Fruit fly (Drosophila melanogaster): ENCODE measurements around the gene CG9123.

Gene CG9123

DNA sequence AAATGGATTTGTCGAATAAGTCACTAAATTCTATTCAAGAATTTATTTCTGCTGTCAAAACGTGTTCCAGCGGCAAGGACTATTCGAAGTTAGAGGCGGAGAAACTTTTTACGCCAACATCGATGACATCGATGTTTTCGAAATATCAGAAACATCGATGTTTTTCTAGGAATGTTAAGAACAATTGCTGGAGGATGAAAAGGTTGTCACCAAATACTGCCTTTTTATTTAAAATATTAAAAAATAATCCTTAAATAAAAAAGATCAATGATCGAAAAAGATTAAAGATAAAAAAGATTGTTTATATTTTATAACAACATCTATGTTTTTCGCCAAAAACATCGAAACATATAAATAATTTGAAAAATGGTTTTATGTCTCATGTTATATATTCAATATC is at the start of gene CG9123:
Gene CG9123, minus strand, starts transcription at position 101 of the 400 bp plus-strand sequence.
- TF ChIP-seq CG17801 (GFP tag; optimal IDR thresholded peaks at IDR 0.05; ENCODE audit: partially characterized antibody): no peak

DNA sequence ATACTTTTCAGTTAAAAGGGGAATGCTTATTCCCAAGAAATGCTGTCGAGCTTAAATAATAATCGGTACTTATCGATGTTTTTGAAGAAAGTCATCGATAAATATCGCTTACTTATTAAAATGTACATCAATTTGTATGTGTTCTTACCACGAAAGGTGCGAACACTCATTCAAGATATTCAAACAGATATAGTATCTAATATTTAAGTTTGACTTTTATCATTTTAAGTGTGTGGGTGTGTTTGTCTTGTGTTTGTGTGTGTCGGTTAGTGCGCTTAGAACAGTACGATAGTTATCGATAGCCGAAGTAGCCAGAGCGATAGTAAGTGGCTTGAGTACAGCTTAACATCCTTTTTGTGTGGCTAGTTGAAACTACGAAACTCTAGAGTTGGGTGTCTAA is 45.4 kb upstream of the CG9123 start:
- TF ChIP-seq CG17801 (GFP tag; optimal IDR thresholded peaks at IDR 0.05; ENCODE audit: partially characterized antibody): no peak

dm6 chrX:15385176-15386056 is 43.5 kb upstream of the CG9123 start, which contains the start of gene CG9164:
TSS of gene CG9164 (minus strand) at chrX:15385441.
- no peak for TF ChIP-seq CG17801 (GFP tag; optimal IDR thresholded peaks at IDR 0.05; ENCODE audit: partially characterized antibody)

DNA sequence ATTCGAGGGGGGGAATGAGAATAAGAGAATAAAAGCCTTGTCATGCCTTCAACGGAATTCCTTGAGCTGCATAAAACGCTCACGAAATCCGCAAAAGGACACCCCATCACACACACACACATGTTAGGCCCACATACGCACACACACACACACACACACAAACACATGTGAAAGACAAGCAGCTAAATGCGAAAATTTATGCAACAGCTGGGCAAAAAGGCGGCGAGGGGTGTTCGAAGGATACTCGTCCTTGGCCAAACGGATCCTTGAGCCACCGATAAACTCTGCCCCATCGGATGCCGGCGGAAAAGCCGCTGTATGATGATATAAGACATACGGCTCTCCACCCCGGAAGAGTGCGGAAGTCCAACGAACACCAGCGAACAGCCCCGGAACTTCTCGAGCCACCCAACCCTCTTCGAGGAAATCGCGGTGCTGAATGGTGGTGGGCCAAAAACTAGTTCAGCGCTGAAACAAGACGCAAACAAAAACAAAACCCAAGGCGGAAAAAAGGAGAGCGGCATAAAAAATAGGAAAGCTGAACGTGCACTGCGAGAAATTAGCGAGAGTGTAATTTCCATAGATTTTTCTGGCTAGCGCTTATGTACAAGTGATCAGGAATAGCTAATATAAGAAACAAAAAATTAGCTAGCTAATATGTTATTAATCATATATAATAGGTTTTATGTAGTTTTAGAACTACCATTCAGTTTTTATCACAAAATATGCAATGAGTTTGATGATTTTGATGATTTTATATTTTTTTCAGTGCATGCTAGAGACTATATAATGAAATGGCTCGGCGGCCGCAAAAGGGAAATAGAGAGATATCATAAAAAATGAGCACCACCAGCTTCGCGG is 41.8 kb upstream of the CG9123 start:
- TF ChIP-seq CG17801 (GFP tag; optimal IDR thresholded peaks at IDR 0.05; ENCODE audit: partially characterized antibody): no peak

DNA sequence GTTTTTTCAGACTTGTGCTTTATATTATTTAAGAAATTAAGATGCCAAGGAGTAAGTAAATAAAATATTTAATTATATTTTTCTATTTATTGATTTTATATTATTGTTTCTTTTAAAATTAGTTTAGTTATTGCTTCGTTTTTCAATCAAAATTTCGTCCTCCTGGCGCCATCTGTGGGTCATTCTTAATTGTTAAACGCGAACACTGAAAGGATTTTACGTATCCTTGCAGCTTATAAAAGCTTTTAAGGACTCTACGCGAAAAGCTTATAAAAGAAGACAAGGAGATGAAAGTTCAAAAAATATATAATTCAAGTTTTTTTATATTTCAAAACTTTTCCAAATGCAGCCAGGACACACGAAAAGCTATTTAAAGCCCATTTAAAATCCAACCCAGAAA is 38.3 kb upstream of the CG9123 start:
- TF ChIP-seq CG17801 (GFP tag; optimal IDR thresholded peaks at IDR 0.05; ENCODE audit: partially characterized antibody): no peak

DNA sequence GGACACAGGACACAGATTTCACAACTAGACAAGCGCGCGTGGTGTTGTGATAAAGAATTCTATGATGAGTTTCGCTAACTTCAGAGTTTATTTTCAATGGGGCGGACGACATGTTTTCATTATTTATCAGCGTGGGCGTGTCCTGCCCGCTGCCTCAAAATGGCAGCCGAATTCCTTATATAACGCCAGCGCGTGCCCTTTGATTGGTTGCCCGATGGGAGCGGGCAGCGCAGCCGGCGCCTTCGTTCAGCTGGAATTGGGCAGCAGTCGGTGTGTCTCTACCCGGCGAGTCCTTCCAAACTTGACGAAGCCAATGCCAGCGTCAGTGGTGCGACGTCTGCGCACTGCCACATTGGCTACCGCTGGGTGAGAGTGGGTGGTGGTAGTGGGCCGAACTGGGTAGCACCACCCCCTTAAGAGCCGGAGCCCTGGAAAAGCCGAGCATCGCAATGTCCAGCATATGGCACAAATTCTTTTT is 37.1 kb upstream of the CG9123 start, which contains the start of gene acj6:
Gene acj6, minus strand, starts transcription at position 51 of the 478 bp plus-strand sequence.
- no peak for TF ChIP-seq CG17801 (GFP tag; optimal IDR thresholded peaks at IDR 0.05; ENCODE audit: partially characterized antibody)

dm6 chrX:15370103-15370502 is 28.2 kb upstream of the CG9123 start:
- no peak for TF ChIP-seq CG17801 (GFP tag; optimal IDR thresholded peaks at IDR 0.05; ENCODE audit: partially characterized antibody)

dm6 chrX:15364467-15364866 is 22.6 kb upstream of the CG9123 start:
- no peak for TF ChIP-seq CG17801 (GFP tag; optimal IDR thresholded peaks at IDR 0.05; ENCODE audit: partially characterized antibody)

dm6 chrX:15363649-15364048 is 21.7 kb upstream of the CG9123 start:
- no peak for TF ChIP-seq CG17801 (GFP tag; optimal IDR thresholded peaks at IDR 0.05; ENCODE audit: partially characterized antibody)

dm6 chrX:15360961-15361360 is 19.0 kb upstream of the CG9123 start, which contains the start of gene Pp1-13C:
TSS of gene Pp1-13C (minus strand) at chrX:15361061.
- TF ChIP-seq CG17801 (GFP tag; optimal IDR thresholded peaks at IDR 0.05; ENCODE audit: partially characterized antibody): no peak

dm6 chrX:15356410-15356809 is 14.5 kb upstream of the CG9123 start:
- TF ChIP-seq CG17801 (GFP tag; optimal IDR thresholded peaks at IDR 0.05; ENCODE audit: partially characterized antibody): no peak

- TF ChIP-seq CG17801 (GFP tag; optimal IDR thresholded peaks at IDR 0.05; ENCODE audit: partially characterized antibody): no peak
These were observed 11.7 kb upstream of the CG9123 start for dm6 chrX:15353654-15354053.

DNA sequence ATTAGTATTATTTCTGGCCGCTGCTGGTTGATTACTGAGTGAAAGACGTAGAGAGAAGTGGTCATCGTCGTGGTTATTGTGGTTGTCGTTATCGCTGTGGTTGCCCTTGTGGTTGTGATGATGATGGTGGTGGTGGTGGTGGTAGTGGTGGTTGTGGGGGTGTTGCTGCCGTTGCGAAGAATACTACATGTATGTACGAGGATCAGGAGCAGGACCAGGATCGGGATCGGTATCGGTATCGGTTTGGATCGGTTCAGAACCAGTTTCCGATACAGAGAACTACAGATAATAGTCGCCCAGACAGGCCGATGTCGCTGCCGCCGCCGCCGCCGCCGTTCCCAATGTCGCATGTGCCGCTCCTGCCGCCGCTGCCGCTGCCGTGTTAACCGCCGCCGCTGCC is 10.8 kb upstream of the CG9123 start:
- no peak for TF ChIP-seq CG17801 (GFP tag; optimal IDR thresholded peaks at IDR 0.05; ENCODE audit: partially characterized antibody)

dm6 chrX:15344473-15345331 is 2.8 kb upstream of the CG9123 start, which contains the start of the genes CG12608 and Prp5:
TSS of gene CG12608 (minus strand) at chrX:15344625.
TSS of gene Prp5 (plus strand) at chrX:15345169.
- TF ChIP-seq CG17801 (GFP tag; optimal IDR thresholded peaks at IDR 0.05; ENCODE audit: partially characterized antibody): no peak
